Worm (Caenorhabditis elegans): ENCODE data around the gene W07G4.7.
A peak's percentile ranks its signal among the peaks of the same experiment; 100 is the strongest.

W07G4.7 gene

DNA sequence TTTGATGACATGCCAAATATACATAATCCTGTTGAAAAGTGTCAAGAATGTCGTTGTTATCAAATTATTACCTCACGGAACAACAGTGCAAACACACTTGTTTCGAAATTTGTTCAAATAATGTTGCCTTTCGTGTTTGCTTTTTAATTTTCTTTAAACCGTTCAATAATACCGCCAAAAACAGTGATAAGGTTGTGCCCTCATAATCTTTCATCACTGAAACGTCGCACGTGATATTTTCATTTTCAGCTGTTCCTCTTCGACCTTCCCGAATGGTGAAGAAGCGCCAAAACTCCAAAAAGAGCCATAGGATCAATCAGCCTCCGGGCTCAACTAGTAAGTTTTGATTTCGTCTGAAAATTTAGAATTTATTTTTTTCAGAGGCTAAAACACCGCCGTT lies 32.4 kb downstream of the W07G4.7 start, which contains the start of gene inft-2:
Gene inft-2 (plus strand): TSS at position 248 of the 400 bp plus-strand sequence.
- TF ChIP-seq fos-1 (tag; optimal IDR thresholded peaks at IDR 0.05) (peak; percentile 27), unc-55 (GFP tag; optimal IDR thresholded peaks at IDR 0.05) (no peak)

DNA sequence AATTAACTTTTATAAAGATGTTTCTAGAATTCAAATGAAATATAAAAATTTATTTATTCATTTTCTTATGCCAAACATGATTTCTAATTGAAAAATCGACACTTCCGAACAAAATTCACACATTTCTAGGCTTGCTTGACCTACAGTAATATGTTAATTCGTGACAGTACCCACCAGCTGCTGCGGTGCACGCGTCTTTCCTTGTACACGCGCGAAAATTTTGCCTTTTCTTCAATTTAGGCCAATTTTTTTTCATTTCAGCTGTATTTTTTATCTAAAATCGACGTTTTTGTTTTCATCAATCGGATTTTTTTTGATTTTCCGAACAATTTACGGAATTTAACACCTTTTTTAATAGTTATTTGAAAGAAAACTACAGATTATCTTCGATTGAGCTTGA lies 34.4 kb downstream of the W07G4.7 start:
- TF ChIP-seq sma-9 (GFP tag; optimal IDR thresholded peaks at IDR 0.05) (no peak), sma-9 (tag; optimal IDR thresholded peaks at IDR 0.05) (no peak), lin-11 (tag; optimal IDR thresholded peaks at IDR 0.05) (no peak), sma-3 (GFP tag; optimal IDR thresholded peaks at IDR 0.05) (no peak), gmeb-1 (tag; optimal IDR thresholded peaks at IDR 0.05) (no peak), unc-55 (GFP tag; optimal IDR thresholded peaks at IDR 0.05) (no peak)

DNA sequence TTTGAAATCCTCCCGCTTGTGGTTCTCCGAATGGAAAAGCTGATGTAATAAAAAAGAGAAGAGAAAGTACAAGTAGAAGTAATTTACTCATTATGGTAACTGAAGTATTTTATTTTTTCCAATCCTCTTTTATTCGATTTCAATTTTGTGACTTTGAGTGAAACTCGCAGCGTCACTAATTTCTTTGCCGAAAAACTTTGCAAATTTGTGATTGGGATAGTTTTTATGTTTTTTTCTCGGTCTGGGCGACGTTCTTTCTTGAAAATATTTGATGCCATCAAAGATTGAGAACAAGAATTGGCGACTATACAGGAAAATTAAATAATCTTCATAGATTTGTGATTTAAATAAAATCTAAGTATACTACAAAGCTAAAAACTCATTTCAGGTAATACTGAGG lies 34.9 kb downstream of the W07G4.7 start, which contains the start of gene far-4:
Gene far-4 (minus strand): TSS at position 101 of the 400 bp plus-strand sequence.
- TF ChIP-seq mab-5 (tag; optimal IDR thresholded peaks at IDR 0.05) (no peak), Y55F3AM.14 (GFP tag; optimal IDR thresholded peaks at IDR 0.05) (no peak), ztf-11 (tag; optimal IDR thresholded peaks at IDR 0.05) (no peak), fos-1 (tag; optimal IDR thresholded peaks at IDR 0.05) (no peak), ceh-16 (tag; optimal IDR thresholded peaks at IDR 0.05) (no peak)

DNA sequence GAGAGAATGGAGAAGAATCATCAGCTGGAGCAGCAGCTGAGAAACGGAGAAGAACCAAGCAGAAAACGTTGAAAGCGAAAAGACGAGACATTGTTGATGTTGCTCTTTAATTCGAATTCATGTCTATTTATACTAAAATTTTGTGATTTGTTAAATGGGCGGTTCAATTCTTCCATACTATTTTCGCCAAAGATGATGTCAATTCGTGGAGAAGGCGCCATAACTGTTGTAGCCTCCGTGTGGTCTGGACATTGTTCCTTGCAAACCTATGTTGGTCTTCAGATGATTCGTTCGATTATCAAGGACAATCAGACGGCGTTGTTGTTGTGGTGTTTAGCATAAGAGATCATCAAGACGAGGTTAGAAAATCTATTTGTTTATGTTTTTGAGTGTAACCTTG lies 37.1 kb downstream of the W07G4.7 start, which contains the start of gene far-3:
Gene far-3 (minus strand): TSS at position 101 of the 400 bp plus-strand sequence.
- no peak for TF ChIP-seq unc-39 (tag; optimal IDR thresholded peaks at IDR 0.05)
- no peak for TF ChIP-seq lin-39 (tag; optimal IDR thresholded peaks at IDR 0.05)
- no peak for TF ChIP-seq egl-27 (tag; optimal IDR thresholded peaks at IDR 0.05)
- no peak for TF ChIP-seq sma-9 (GFP tag; optimal IDR thresholded peaks at IDR 0.05)
- TF ChIP-seq sma-9 (tag; optimal IDR thresholded peaks at IDR 0.05) = no peak
- no peak for TF ChIP-seq nhr-25 (tag; optimal IDR thresholded peaks at IDR 0.05)
- TF ChIP-seq nhr-237 (tag; optimal IDR thresholded peaks at IDR 0.05) = no peak
- TF ChIP-seq alr-1 (tag; optimal IDR thresholded peaks at IDR 0.05) = no peak
- TF ChIP-seq snpc-4 (tag; optimal IDR thresholded peaks at IDR 0.05) = no peak
- TF ChIP-seq lin-11 (tag; optimal IDR thresholded peaks at IDR 0.05) = no peak
- TF ChIP-seq ama-1 (optimal IDR thresholded peaks at IDR 0.05) = no peak
- no peak for TF ChIP-seq ZK546.5 (tag; optimal IDR thresholded peaks at IDR 0.05)
- TF ChIP-seq ceh-16 (tag; optimal IDR thresholded peaks at IDR 0.05) = no peak
- no peak for TF ChIP-seq ztf-4 (tag; optimal IDR thresholded peaks at IDR 0.05)
- no peak for TF ChIP-seq gmeb-1 (tag; optimal IDR thresholded peaks at IDR 0.05)
- no peak for TF ChIP-seq ztf-11 (tag; optimal IDR thresholded peaks at IDR 0.05)

DNA sequence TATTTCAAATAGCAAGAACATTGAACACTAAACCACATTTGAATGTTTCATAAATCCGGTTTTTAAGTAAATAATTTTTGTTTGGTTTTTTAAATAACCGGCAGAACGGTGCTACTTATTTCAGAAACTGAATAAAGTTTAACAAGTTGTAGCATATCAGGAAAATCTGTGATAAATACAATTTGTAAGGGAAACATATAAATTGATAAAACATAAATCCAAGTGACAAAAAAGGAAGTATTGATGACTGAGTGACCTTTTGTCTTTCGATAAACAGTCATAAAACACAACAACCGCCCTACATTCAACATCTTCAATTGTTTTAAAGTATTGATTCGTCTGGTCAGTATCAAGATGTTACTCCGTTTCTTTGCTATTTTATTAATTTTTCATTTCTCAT lies 39.2 kb downstream of the W07G4.7 start, which contains the start of gene far-5:
Gene far-5 (plus strand): TSS at position 301 of the 400 bp plus-strand sequence.
- no peak for TF ChIP-seq ZK546.5 (tag; optimal IDR thresholded peaks at IDR 0.05)
- TF ChIP-seq aly-2 (tag; optimal IDR thresholded peaks at IDR 0.05) = no peak
- TF ChIP-seq mab-5 (tag; optimal IDR thresholded peaks at IDR 0.05) = no peak
- TF ChIP-seq egl-27 (tag; optimal IDR thresholded peaks at IDR 0.05) = no peak
- no peak for TF ChIP-seq nhr-10 (tag; optimal IDR thresholded peaks at IDR 0.05)
- no peak for TF ChIP-seq ceh-82 (tag; optimal IDR thresholded peaks at IDR 0.05)
- TF ChIP-seq Y55F3AM.14 (GFP tag; optimal IDR thresholded peaks at IDR 0.05) = no peak
- no peak for TF ChIP-seq fos-1 (tag; optimal IDR thresholded peaks at IDR 0.05)
- no peak for TF ChIP-seq nhr-12 (tag; optimal IDR thresholded peaks at IDR 0.05)
- TF ChIP-seq sem-4 (tag; optimal IDR thresholded peaks at IDR 0.05) = no peak
- no peak for TF ChIP-seq nhr-129 (tag; optimal IDR thresholded peaks at IDR 0.05)
- no peak for TF ChIP-seq ama-1 (optimal IDR thresholded peaks at IDR 0.05)
- TF ChIP-seq elt-1 (tag; optimal IDR thresholded peaks at IDR 0.05) = no peak
- TF ChIP-seq lin-11 (tag; optimal IDR thresholded peaks at IDR 0.05) = no peak

DNA sequence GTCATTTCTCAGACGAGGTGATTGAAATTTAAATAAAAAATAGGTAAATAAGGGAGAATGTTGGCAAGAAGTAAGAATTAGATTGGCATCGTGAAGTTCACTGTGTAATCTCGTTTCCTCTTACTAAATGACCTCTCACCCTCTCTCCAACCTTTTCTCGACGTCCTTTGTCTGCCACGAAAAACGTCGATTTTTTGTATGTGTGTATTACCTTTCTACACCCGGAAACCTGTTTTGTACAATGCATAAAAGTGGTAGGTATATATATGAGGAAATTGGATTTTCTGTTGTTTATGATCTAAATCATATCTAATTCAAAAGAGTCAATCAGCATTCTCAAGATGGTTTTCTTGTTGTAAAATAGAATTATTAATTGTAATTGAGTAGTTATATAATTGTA lies 41.6 kb downstream of the W07G4.7 start, which contains the start of the genes F15B9.11 and dsl-7:
Gene F15B9.11 (minus strand): TSS at position 5 of the 400 bp plus-strand sequence.
Gene dsl-7 (plus strand): TSS at position 260 of the 400 bp plus-strand sequence.
- TF ChIP-seq nhr-25 (tag; optimal IDR thresholded peaks at IDR 0.05) = peak; percentile 77
- no peak for TF ChIP-seq nhr-129 (tag; optimal IDR thresholded peaks at IDR 0.05)

DNA sequence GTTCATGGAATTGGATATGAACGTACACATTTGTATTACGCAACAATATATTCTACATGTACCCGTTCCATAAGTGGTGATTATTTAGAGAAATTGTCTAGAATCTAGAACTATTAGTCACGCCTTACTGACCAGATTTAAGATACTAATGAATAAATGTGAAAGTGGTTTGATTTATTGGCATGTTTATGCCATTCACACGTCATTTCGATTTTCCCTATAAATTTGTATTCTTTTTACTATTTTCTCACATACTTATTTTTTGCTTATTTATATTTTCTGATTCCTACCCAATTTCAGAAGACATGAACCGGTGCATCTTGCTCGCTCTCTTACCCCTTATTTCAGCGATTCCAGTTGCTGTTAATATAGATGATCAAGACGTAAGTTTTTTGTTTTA lies 46.2 kb downstream of the W07G4.7 start, which contains the start of gene F15B9.8:
Gene F15B9.8 (plus strand): TSS at position 301 of the 400 bp plus-strand sequence.
- TF ChIP-seq ama-1 (optimal IDR thresholded peaks at IDR 0.05) (no peak), ztf-11 (tag; optimal IDR thresholded peaks at IDR 0.05) (no peak), unc-62 (GFP tag; optimal IDR thresholded peaks at IDR 0.05) (no peak), unc-39 (tag; optimal IDR thresholded peaks at IDR 0.05) (no peak), nhr-23 (tag; optimal IDR thresholded peaks at IDR 0.05) (no peak), nhr-12 (tag; optimal IDR thresholded peaks at IDR 0.05) (no peak), ceh-16 (tag; optimal IDR thresholded peaks at IDR 0.05) (no peak), nhr-25 (tag; optimal IDR thresholded peaks at IDR 0.05) (no peak), zag-1 (tag; optimal IDR thresholded peaks at IDR 0.05) (no peak), peb-1 (tag; optimal IDR thresholded peaks at IDR 0.05) (no peak), nhr-11 (tag; optimal IDR thresholded peaks at IDR 0.05) (no peak), sma-9 (GFP tag; optimal IDR thresholded peaks at IDR 0.05) (no peak), sma-9 (tag; optimal IDR thresholded peaks at IDR 0.05) (no peak), lsy-2 (tag; optimal IDR thresholded peaks at IDR 0.05) (no peak)

All from whole organism, L2 larva.